Worm (Caenorhabditis elegans) whole organism, early embryonic: ENCODE results near the gene mask-1.

Experiments
- B0310.2 ChIP-seq: sonication (generic microtip); optimal IDR thresholded peaks from 2 replicates; lab custom pipeline; 2016; ENCODE audit warnings: mild to moderate bottlenecking, missing genetic modification characterization, missing compliant biosample characterization
- F13C5.2 ChIP-seq: sonication (generic microtip); optimal IDR thresholded peaks from 2 replicates; lab custom pipeline; 2017; ENCODE audit warnings: mild to moderate bottlenecking, missing genetic modification characterization, inconsistent platforms, missing compliant biosample characterization
- aly-1 ChIP-seq: sonication (generic microtip); optimal IDR thresholded peaks from 2 replicates; lab custom pipeline; 2016; ENCODE audit warnings: missing genetic modification characterization, missing compliant biosample characterization
- ama-1 ChIP-seq: fragments of 150-350 bp; optimal IDR thresholded peaks from 2 replicates; lab custom pipeline; 2014
- ceh-13 ChIP-seq: fragments of 200-800 bp; sonication (Bioruptor generic); optimal IDR thresholded peaks from 2 replicates; lab custom pipeline; 2018; ENCODE audit warnings: mild to moderate bottlenecking, missing genetic modification characterization, missing compliant biosample characterization
- ceh-36 ChIP-seq: sonication (generic microtip); optimal IDR thresholded peaks from 2 replicates; lab custom pipeline; 2016; ENCODE audit warnings: missing genetic modification characterization, inconsistent platforms, missing compliant biosample characterization
- ets-7 ChIP-seq: sonication (generic microtip); optimal IDR thresholded peaks from 2 replicates; lab custom pipeline; 2016; ENCODE audit warnings: missing genotype, missing genetic modification characterization, missing compliant biosample characterization
- flt-1 ChIP-seq: fragments of 200-800 bp; sonication (Bioruptor generic); IDR thresholded peaks from 2 replicates; pipeline ENCODE4 v1.3.6; 2022; ENCODE audit warnings: missing genetic modification characterization, missing compliant biosample characterization
- hmbx-1 ChIP-seq: sonication (generic microtip); optimal IDR thresholded peaks from 2 replicates; lab custom pipeline; 2016; ENCODE audit warnings: mild to moderate bottlenecking, missing genetic modification characterization, missing compliant biosample characterization
- hmg-4 ChIP-seq: fragments of 200-800 bp; sonication (Bioruptor generic); optimal IDR thresholded peaks from 2 replicates; lab custom pipeline; 2018; ENCODE audit warnings: mild to moderate bottlenecking, missing genetic modification characterization, missing compliant biosample characterization
- hnd-1 ChIP-seq: sonication (generic microtip); optimal IDR thresholded peaks from 2 replicates; lab custom pipeline; 2016; ENCODE audit warnings: missing genetic modification characterization, missing compliant biosample characterization
- pes-1 ChIP-seq: fragments of 200-800 bp; sonication (Bioruptor generic); IDR thresholded peaks from 2 replicates; pipeline ENCODE4 v1.3.6; 2022; ENCODE audit warnings: missing genetic modification reagents, missing genetic modification characterization, missing compliant biosample characterization
- scrt-1 ChIP-seq: fragments of 200-800 bp; sonication (Bioruptor generic); IDR thresholded peaks from 2 replicates; pipeline ENCODE4 v1.3.6; 2022; ENCODE audit warnings: missing genetic modification characterization, missing compliant biosample characterization
- sea-1 ChIP-seq: fragments of 200-800 bp; sonication (Bioruptor generic); conservative IDR thresholded peaks from 2 replicates; pipeline ENCODE4 v1.3.6; 2022; ENCODE audit warnings: missing genetic modification characterization, missing compliant biosample characterization
- tbx-11 ChIP-seq: fragments of 200-800 bp; sonication (Bioruptor generic); IDR thresholded peaks from 2 replicates; pipeline ENCODE4 v1.3.6; 2022; ENCODE audit warnings: missing genetic modification characterization, missing compliant biosample characterization
- tbx-37 ChIP-seq: fragments of 200-800 bp; sonication (Bioruptor generic); conservative IDR thresholded peaks from 2 replicates; pipeline ENCODE4 v1.3.6; 2022; ENCODE audit warnings: missing genetic modification reagents, missing genetic modification characterization, missing compliant biosample characterization
- tra-4 ChIP-seq: sonication (generic microtip); optimal IDR thresholded peaks from 2 replicates; lab custom pipeline; 2017; ENCODE audit warnings: missing genetic modification characterization, missing compliant biosample characterization

Gene mask-1

DNA sequence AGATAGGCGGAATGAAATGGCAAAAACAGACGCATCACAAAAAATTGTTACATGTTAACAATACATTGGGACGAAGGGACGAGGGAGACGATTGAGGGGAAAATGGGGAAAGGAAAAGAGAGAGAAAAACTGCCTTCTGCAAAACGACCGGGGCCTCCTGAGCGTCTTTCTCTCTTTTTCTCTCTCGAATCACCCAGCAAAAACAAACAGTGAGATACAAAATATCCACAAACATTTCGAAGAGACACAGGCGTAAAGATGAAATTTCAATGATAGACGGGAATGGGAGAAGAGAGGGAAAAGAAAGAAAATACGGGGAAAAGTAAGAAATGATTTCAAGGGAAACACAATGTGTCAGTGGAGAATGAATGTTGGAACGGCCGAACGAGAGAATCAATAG is 28.7 kb upstream of the mask-1 start:
- no peak for TF ChIP-seq pes-1 (GFP tag; lab: Robert Waterston, UW)
- no peak for TF ChIP-seq F13C5.2 (tag; lab: Kevin White, UChicago)
- TF ChIP-seq sea-1 (GFP tag; lab: Robert Waterston, UW) = no peak
- no peak for TF ChIP-seq ama-1
- no peak for TF ChIP-seq tbx-37 (GFP tag; lab: Robert Waterston, UW)
- TF ChIP-seq tbx-11 = no peak
- no peak for TF ChIP-seq scrt-1 (GFP tag; lab: Robert Waterston, UW)
- no peak for TF ChIP-seq ceh-36 (tag; lab: Kevin White, UChicago)
- TF ChIP-seq hnd-1 (tag; lab: Kevin White, UChicago) = no peak
- TF ChIP-seq flt-1 (GFP tag; lab: Robert Waterston, UW) = no peak
- no peak for TF ChIP-seq hmg-4 (GFP tag; lab: Kevin White, UChicago)
- no peak for TF ChIP-seq B0310.2 (tag; lab: Kevin White, UChicago)
- no peak for TF ChIP-seq tra-4 (tag; lab: Kevin White, UChicago)
- TF ChIP-seq hmbx-1 = no peak
- TF ChIP-seq ets-7 (tag; lab: Kevin White, UChicago) = no peak
- TF ChIP-seq aly-1 (tag; lab: Kevin White, UChicago) = no peak
- no peak for TF ChIP-seq ceh-13 (GFP tag; lab: Kevin White, UChicago)

DNA sequence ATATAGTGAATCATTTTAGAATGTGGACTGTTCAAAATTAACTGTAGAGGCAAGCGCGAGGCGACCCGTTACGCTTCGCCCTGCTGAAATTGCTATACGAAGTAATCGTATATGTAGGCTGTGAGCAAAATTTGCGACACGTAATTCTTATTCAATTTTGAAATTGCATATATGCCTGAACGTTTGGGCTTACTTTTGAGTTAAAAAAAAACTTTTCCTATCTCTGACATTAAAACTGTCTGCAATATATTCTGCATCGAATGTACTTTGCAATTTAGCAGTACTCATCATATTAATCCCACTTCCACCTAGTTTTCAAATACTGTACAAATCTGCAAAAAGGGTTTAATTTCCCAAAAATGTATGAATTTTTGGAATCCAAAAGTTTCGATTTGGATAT is 27.8 kb upstream of the mask-1 start:
- TF ChIP-seq tbx-11 = no peak
- no peak for TF ChIP-seq tbx-37 (GFP tag; lab: Robert Waterston, UW)
- TF ChIP-seq hmg-4 (GFP tag; lab: Kevin White, UChicago) = no peak
- no peak for TF ChIP-seq tra-4 (tag; lab: Kevin White, UChicago)
- no peak for TF ChIP-seq pes-1 (GFP tag; lab: Robert Waterston, UW)
- no peak for TF ChIP-seq ceh-13 (GFP tag; lab: Kevin White, UChicago)
- no peak for TF ChIP-seq ama-1
- no peak for TF ChIP-seq scrt-1 (GFP tag; lab: Robert Waterston, UW)
- no peak for TF ChIP-seq hmbx-1

- TF ChIP-seq hnd-1 (tag; lab: Kevin White, UChicago) (no peak), F13C5.2 (tag; lab: Kevin White, UChicago) (no peak), B0310.2 (tag; lab: Kevin White, UChicago) (no peak), ets-7 (tag; lab: Kevin White, UChicago) (no peak), ceh-13 (GFP tag; lab: Kevin White, UChicago) (no peak), pes-1 (GFP tag; lab: Robert Waterston, UW) (no peak), tbx-11 (no peak), hmbx-1 (no peak), sea-1 (GFP tag; lab: Robert Waterston, UW) (no peak), scrt-1 (GFP tag; lab: Robert Waterston, UW) (no peak), hmg-4 (GFP tag; lab: Kevin White, UChicago) (no peak), tra-4 (tag; lab: Kevin White, UChicago) (no peak), ceh-36 (tag; lab: Kevin White, UChicago) (no peak), flt-1 (GFP tag; lab: Robert Waterston, UW) (no peak), aly-1 (tag; lab: Kevin White, UChicago) (no peak), tbx-37 (GFP tag; lab: Robert Waterston, UW) (no peak)
Measured at ce11 chrIV:10347528-10347927, 27.2 kb upstream of the mask-1 start.

- no peak for TF ChIP-seq ceh-36 (tag; lab: Kevin White, UChicago)
- no peak for TF ChIP-seq ets-7 (tag; lab: Kevin White, UChicago)
- TF ChIP-seq tbx-37 (GFP tag; lab: Robert Waterston, UW) = no peak
- TF ChIP-seq hmbx-1 = no peak
- TF ChIP-seq sea-1 (GFP tag; lab: Robert Waterston, UW) = no peak
- TF ChIP-seq ama-1 = no peak
- no peak for TF ChIP-seq scrt-1 (GFP tag; lab: Robert Waterston, UW)
- TF ChIP-seq tra-4 (tag; lab: Kevin White, UChicago) = no peak
- no peak for TF ChIP-seq hnd-1 (tag; lab: Kevin White, UChicago)
- no peak for TF ChIP-seq pes-1 (GFP tag; lab: Robert Waterston, UW)
- TF ChIP-seq tbx-11 = no peak
Measured at ce11 chrIV:10349871-10350640, 24.6 kb upstream of the mask-1 start, which contains the start of the genes unc-43 and Y43C5B.3. Gene unc-43, minus strand, starts transcription at chrIV:10350217. Gene Y43C5B.3, plus strand, starts transcription at chrIV:10350590.

DNA sequence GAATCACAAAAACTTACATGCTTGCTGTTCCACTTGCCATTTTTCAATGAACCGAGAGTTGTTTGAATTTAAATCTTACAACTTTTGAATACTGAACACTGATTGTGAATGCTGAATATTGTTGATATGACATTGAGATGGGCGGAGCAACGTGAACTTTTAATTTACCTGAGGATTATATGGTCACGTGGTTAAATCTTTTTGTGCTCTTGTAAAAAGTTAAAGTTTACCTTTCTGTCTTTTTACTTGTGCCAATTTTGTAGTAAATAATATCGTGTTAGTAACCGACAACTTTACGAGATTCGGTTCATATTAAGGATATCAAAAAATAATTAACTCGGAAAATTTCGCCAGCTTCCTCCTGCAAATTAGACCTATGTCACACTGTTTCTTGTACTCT is 22.5 kb upstream of the mask-1 start, which contains the start of gene Y43C5B.2:
TSS of gene Y43C5B.2 (minus strand) at position 101 of the 400 bp plus-strand sequence.
- TF ChIP-seq B0310.2 (tag; lab: Kevin White, UChicago) (no peak), hmg-4 (GFP tag; lab: Kevin White, UChicago) (no peak), ets-7 (tag; lab: Kevin White, UChicago) (no peak), sea-1 (GFP tag; lab: Robert Waterston, UW) (no peak), aly-1 (tag; lab: Kevin White, UChicago) (no peak), ceh-13 (GFP tag; lab: Kevin White, UChicago) (no peak), flt-1 (GFP tag; lab: Robert Waterston, UW) (no peak), tbx-37 (GFP tag; lab: Robert Waterston, UW) (no peak), tbx-11 (no peak), hmbx-1 (no peak), ceh-36 (tag; lab: Kevin White, UChicago) (no peak), F13C5.2 (tag; lab: Kevin White, UChicago) (no peak), pes-1 (GFP tag; lab: Robert Waterston, UW) (no peak), scrt-1 (GFP tag; lab: Robert Waterston, UW) (no peak), ama-1 (no peak), hnd-1 (tag; lab: Kevin White, UChicago) (no peak), tra-4 (tag; lab: Kevin White, UChicago) (no peak)

- TF ChIP-seq hmbx-1 (no peak), hnd-1 (tag; lab: Kevin White, UChicago) (no peak), ets-7 (tag; lab: Kevin White, UChicago) (no peak), sea-1 (GFP tag; lab: Robert Waterston, UW) (no peak), aly-1 (tag; lab: Kevin White, UChicago) (no peak), tbx-37 (GFP tag; lab: Robert Waterston, UW) (no peak), F13C5.2 (tag; lab: Kevin White, UChicago) (no peak), ama-1 (no peak), flt-1 (GFP tag; lab: Robert Waterston, UW) (no peak), pes-1 (GFP tag; lab: Robert Waterston, UW) (no peak), tra-4 (tag; lab: Kevin White, UChicago) (no peak), hmg-4 (GFP tag; lab: Kevin White, UChicago) (no peak), tbx-11 (no peak), ceh-36 (tag; lab: Kevin White, UChicago) (no peak)
Measured at ce11 chrIV:10357072-10357471, 17.6 kb upstream of the mask-1 start, which contains the start of gene R11A8.1. Gene R11A8.1, minus strand, starts transcription at chrIV:10357172.
